Worm (Caenorhabditis elegans): ENCODE data around the gene ptrg-1.

ptrg-1 gene

DNA sequence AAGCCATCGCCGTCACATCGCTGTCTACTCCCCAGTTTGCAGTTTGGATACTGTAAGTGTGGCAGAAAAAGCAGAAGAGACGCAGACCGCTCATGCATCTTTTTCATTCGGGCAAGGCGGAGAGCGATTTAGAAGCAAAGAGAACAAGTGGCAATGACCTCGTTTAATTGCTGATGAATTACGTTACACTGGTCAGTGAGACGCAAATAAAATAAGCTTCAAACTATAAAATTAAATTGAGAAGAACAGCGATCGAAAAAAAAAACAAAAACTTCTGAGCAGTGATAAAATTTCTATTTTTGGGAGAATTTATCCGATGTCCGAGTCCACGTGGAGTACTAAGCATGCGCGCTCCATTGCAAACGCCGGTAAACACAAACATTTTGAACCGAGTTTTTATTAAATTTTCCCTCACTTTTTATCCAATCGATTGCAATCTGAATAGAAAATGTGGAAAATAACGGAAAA lies 27.9 kb upstream of the ptrg-1 start, which contains the start of gene C24F3.2 (continued):
- no peak for TF ChIP-seq mel-28 (tag; optimal IDR thresholded peaks at IDR 0.05; ENCODE audit: borderline replicate concordance)

ce11 chrIV:10221187-10221586 lies 26.9 kb upstream of the ptrg-1 start, which contains the start of gene tram-1:
tram-1 (minus strand) TSS chrIV:10221287.
- no peak for TF ChIP-seq T26A5.8 (tag; optimal IDR thresholded peaks at IDR 0.05)
- TF ChIP-seq let-526 (GFP tag; IDR thresholded peaks at IDR 0.05): no peak
- no peak for TF ChIP-seq B0019.2 (GFP tag; conservative IDR thresholded peaks at IDR 0.05)
- TF ChIP-seq C06A6.2 (GFP tag; conservative IDR thresholded peaks at IDR 0.05): no peak
- no peak for TF ChIP-seq snpc-1.3 (tag; optimal IDR thresholded peaks at IDR 0.05; ENCODE audit: insufficient read depth)
- no peak for TF ChIP-seq K11D2.4 (GFP tag; IDR thresholded peaks at IDR 0.05)
- TF ChIP-seq die-1 (tag; optimal IDR thresholded peaks at IDR 0.05): no peak
- TF ChIP-seq ztf-25 (GFP tag; IDR thresholded peaks at IDR 0.05): no peak
- no peak for TF ChIP-seq sptf-2 (GFP tag; optimal IDR thresholded peaks at IDR 0.05)
- TF ChIP-seq nhr-179 (tag; optimal IDR thresholded peaks at IDR 0.05): no peak

DNA sequence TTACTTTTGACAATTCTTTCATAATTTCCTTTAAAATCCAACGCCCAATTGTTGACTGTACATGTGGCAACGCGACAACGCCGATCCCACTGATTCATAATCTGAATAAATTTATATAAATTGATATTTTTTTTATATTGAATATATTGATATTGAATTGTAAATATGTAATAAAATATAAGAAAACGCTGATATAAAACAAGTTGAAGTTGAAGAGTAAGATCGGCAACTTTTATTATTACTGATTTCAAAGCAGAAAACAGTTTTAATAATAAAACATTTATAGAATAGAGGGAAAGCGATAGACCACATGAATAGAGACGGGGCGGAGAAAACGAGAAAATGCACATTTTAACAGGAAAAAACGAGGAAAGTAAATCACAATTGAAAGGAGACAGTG lies 25.0 kb upstream of the ptrg-1 start, which contains the start of gene qns-1:
Gene qns-1, minus strand, starts transcription at position 101 of the 400 bp plus-strand sequence.
- TF ChIP-seq lin-35 (GFP tag; optimal IDR thresholded peaks at IDR 0.05) (peak in 1 of 3 experiments; percentile 12), pha-4 (tag; optimal IDR thresholded peaks at IDR 0.05) (no peak), ceh-27 (GFP tag; optimal IDR thresholded peaks at IDR 0.05) (no peak), pbrm-1 (GFP tag; IDR thresholded peaks at IDR 0.05) (no peak), atf-7 (tag; optimal IDR thresholded peaks at IDR 0.05) (no peak), ztf-26 (tag; optimal IDR thresholded peaks at IDR 0.05) (no peak), F23B12.7 (tag; optimal IDR thresholded peaks at IDR 0.05; ENCODE audit: insufficient read depth) (no peak), egl-18 (GFP tag; IDR thresholded peaks at IDR 0.05) (no peak), lin-26 (GFP tag; IDR thresholded peaks at IDR 0.05) (no peak), ztf-3 (GFP tag; optimal IDR thresholded peaks at IDR 0.05) (no peak), nhr-27 (tag; optimal IDR thresholded peaks at IDR 0.05) (no peak), snpc-3.4 (tag; optimal IDR thresholded peaks at IDR 0.05) (peak; percentile 15), aptf-3 (GFP tag; IDR thresholded peaks at IDR 0.05) (no peak), lir-1 (GFP tag; conservative IDR thresholded peaks at IDR 0.05) (no peak)

- TF ChIP-seq zim-3 (tag; optimal IDR thresholded peaks at IDR 0.05) (no peak), gei-17 (GFP tag; optimal IDR thresholded peaks at IDR 0.05) (no peak), B0035.1 (tag; optimal IDR thresholded peaks at IDR 0.05) (no peak), mcd-1 (GFP tag; IDR thresholded peaks at IDR 0.05) (peak; percentile 30; the same call in 1 of the 2 replicates), let-607 (tag; optimal IDR thresholded peaks at IDR 0.05) (peak in 1 of 2 experiments; percentile 36), K12H6.12 (tag; optimal IDR thresholded peaks at IDR 0.05) (no peak), dox-1 (GFP tag; IDR thresholded peaks at IDR 0.05) (peak; percentile 34; the same call in 1 of the 2 replicates), T07F8.4 (tag; optimal IDR thresholded peaks at IDR 0.05) (no peak), F57A8.1 (GFP tag; optimal IDR thresholded peaks at IDR 0.05) (no peak), mes-4 (tag; optimal IDR thresholded peaks at IDR 0.05) (no peak), C06A6.2 (GFP tag; conservative IDR thresholded peaks at IDR 0.05) (peak; percentile 29; the same call in 1 of the 2 replicates), repo-1 (tag; optimal IDR thresholded peaks at IDR 0.05) (peak; percentile 11), F22D6.2 (tag; optimal IDR thresholded peaks at IDR 0.05) (no peak), egrh-3 (GFP tag; IDR thresholded peaks at IDR 0.05) (peak; percentile 88), ceh-58 (GFP tag; IDR thresholded peaks at IDR 0.05) (no peak), ztf-26 (tag; optimal IDR thresholded peaks at IDR 0.05) (peak; percentile 95), madf-10 (tag; optimal IDR thresholded peaks at IDR 0.05) (no peak), nfya-2 (GFP tag; IDR thresholded peaks at IDR 0.05) (0 out of 2 replicates have a peak, but pooled peaks have one; percentile 40), lin-40 (tag; optimal IDR thresholded peaks at IDR 0.05) (peak; percentile 63), madf-3 (GFP tag; IDR thresholded peaks at IDR 0.05) (no peak), F57C9.4 (tag; optimal IDR thresholded peaks at IDR 0.05) (no peak)
Observed at ce11 chrIV:10216704-10217296, 22.6 kb upstream of the ptrg-1 start.

Data from whole organism, young adult.